Fruit fly (Drosophila melanogaster): Measurements from ENCODE around the gene Hex-A.

dm6 chrX:9586627-9587026 lies 1.2 kb downstream of the Hex-A start:
- no peak for TF ChIP-seq Pif1B (GFP tag; optimal IDR thresholded peaks at IDR 0.05)
- TF ChIP-seq EcR (GFP tag; optimal IDR thresholded peaks at IDR 0.05): no peak
- TF ChIP-seq Snoo (tag; optimal IDR thresholded peaks at IDR 0.05): no peak
- TF ChIP-seq CG10348 (GFP tag; IDR thresholded peaks at IDR 0.05): no peak
- no peak for TF ChIP-seq CG14655 (GFP tag; optimal IDR thresholded peaks at IDR 0.05)
